Fruit fly (Drosophila melanogaster) ovary, adult (tissue): ENCODE measurements around the gene UQCR-14.

Source experiments
- CG17801 ChIP-seq: fragments of 200-800 bp; optimal IDR thresholded peaks from 2 replicates; lab custom pipeline; 2019; ENCODE audit warnings: missing biosample characterization, mild to moderate bottlenecking, missing genetic modification characterization, moderate library complexity; ENCODE audit not compliant: partially characterized antibody

The UQCR-14 gene

DNA sequence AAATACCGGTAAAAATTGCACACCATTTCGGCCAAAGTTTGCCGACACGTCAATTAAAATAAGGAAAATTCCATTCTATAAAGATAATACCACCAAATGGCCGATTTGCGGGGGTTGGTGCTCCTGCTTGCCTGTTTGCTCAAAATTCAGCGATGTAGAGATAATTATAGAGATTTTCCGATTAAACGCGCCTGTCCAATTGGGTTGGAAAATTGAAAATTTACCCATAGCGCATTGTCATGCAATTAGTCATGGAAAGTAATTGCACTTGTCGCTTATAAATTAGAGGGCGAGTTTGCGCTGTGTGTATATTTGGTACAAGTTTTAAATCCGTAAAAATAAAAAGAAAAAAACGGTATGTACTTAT lies 33.5 kb downstream of the UQCR-14 start:
- TF ChIP-seq CG17801 (GFP tag; lab: Kevin White, UChicago) = no peak

DNA sequence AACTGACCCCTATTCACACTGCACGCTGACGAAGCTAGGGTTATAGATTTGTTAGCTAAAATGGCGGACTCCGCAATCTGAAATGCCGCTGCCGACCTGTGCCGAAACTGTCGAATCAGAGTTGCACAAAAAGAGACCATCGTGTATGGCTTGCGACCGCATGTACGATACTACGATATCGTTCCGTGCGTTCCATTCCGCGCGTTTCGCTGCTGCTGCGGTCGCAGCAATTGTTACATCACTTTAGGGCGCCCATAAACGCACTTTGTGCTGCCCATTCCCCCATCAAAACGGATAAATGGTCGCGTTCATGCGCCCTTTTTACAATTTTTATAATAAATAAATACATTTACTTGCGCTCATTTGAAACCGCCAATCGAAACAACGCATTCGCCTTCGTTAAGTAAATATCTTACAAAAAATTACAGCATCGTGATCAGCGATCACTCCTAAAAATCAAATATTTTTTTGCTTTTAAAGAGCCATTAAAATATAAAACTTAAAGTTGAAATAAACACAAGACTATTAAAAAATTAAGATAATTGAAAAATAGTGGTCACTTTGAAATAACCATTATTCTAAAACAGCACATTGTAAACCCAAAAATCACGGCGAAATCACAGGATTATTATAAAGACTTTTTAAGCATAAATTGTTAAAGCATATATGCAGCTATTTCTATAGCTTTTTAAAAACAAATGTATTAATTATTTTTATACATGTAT lies 34.3 kb downstream of the UQCR-14 start, which contains the start of gene Cyp1:
Gene Cyp1 (minus strand): TSS at position 174 of the 725 bp plus-strand sequence.
- TF ChIP-seq CG17801 (GFP tag; lab: Kevin White, UChicago) = peak; percentile 31

- no peak for TF ChIP-seq CG17801 (GFP tag; lab: Kevin White, UChicago)
These were observed 34.9 kb downstream of the UQCR-14 start for dm6 chrX:16321037-16321436.

DNA sequence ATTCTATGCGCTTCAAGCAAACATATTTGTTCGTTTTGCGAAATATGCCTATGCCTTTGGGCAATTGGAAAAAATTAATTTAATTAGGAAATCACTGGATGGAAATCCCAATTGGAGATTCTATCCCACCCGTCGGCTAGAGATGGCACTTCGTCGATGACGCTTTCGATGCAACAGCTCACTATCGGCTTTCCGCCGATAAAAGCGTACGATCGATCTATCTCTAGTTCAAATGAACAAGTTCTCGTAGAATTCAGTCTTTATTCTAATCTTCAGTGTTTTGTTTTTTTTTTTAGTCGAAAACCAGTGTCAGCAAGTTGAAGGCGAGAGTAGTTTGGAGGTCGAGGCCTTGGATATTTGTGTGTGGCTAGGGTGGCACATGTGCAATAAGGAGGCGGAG lies 37.0 kb downstream of the UQCR-14 start, which contains the start of the genes CG9917 and CG32579:
Gene CG9917 (minus strand): TSS at position 169 of the 400 bp plus-strand sequence.
Gene CG32579 (plus strand): TSS at position 224 of the 400 bp plus-strand sequence.
- peak; percentile 27 for TF ChIP-seq CG17801 (GFP tag; lab: Kevin White, UChicago)

dm6 chrX:16323536-16323935 lies 37.4 kb downstream of the UQCR-14 start:
- no peak for TF ChIP-seq CG17801 (GFP tag; lab: Kevin White, UChicago)

DNA sequence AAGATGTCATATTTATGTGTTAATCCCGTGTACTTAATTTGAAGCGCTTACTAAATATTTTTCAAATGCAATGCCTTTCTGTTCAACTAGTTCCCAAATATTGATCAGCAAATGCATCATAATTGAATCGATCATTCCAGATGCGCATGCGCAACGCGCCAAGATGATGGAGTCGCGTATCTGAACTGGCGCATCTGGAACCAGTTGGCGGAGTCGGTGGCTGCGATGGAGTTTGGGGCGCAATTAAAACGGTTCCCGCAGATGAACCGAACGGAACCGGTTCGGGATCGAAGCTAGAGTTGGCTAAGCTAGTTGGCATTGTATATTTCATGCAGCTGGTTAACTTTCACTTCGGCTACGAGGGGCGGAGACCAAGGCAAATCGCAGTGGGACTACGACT lies 39.4 kb downstream of the UQCR-14 start, which contains the start of gene CalpC:
Gene CalpC (plus strand): TSS at position 292 of the 400 bp plus-strand sequence.
- no peak for TF ChIP-seq CG17801 (GFP tag; lab: Kevin White, UChicago)

DNA sequence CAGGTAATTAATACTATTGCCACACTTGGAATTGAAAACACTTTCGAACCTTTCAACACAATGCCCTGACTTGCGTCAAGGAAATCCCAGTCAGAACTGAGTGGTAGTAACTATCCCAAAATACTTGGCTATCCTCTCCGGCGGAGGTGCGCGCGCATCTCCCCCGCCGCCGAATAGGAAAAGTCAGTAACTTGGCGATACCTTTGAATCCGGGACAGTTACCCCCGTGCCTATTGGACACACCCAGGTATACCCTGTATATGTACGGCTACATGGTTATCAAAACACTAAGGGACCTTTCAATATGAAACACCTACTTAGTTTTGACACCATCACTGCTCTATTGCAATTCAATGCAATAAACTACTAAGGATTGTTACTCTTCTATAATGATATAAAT lies 44.6 kb downstream of the UQCR-14 start, which contains the start of gene CG9919:
Gene CG9919 (minus strand): TSS at position 101 of the 400 bp plus-strand sequence.
- no peak for TF ChIP-seq CG17801 (GFP tag; lab: Kevin White, UChicago)

DNA sequence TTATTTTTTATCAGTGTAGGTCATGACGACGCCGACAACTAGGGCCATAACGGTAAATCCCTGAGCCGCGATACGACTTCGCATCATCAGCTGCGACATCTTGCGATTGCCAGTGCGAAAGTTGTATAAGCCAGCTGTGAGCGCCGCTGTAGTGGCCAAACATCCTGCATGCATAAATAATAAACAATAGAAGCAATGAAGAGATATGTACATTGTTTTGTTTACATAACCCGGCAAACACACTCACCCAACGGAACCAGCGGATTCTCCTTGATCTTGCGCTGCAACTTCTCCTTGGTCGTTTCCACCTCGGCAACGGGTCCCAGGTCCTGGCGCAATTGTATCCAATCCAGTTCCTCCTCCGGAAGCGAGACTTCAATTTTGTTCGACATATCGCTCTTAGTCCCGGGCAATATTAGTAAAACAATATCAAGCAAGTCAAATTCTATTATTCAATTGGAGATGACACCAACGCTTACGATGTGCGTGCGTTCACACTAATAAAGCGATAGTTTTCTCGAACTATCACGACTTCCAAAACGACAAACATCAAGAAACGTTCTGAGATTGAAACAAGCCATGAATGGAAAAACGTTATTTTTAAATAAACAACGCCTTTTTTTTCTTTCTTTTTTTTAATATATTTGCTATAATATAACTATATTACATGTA lies 45.6 kb downstream of the UQCR-14 start:
- no peak for TF ChIP-seq CG17801 (GFP tag; lab: Kevin White, UChicago)

dm6 chrX:16332615-16333288 lies 46.7 kb downstream of the UQCR-14 start:
- peak; percentile 93 for TF ChIP-seq CG17801 (GFP tag; lab: Kevin White, UChicago)

DNA sequence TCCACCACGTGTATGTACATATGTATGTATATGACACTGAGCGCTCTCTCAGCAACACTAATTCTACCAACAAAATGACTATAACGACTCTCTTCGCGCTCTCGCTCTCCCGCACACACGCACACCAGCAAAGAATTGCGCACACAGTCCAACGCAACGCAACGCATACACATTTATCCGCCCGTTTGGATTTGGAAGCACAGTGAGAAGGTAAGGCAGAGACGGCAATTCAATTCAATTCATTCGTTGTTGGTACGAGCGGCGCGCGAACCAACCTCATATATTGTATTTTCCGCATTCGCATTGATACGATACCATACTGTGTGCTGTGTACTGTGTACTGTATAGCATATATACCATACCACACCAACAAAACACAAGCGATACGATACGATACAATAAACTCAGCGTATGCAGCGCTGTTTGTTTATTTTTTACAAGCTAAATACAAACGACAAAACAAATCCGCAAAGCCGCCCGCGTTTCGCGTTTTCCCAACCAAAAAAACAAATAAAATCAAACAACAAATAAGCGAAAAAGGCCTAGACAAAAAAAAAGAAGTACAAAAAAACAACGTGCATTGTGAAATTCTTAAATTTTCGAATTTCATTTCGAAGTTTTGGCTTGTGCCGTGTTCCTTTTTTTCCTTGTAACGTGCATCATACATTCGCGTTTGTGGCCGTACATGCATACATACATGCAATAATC lies 47.5 kb downstream of the UQCR-14 start, which contains the start of the genes CG9921 and Dsp1:
Gene CG9921 (minus strand): TSS at position 167 of the 708 bp plus-strand sequence.
Gene Dsp1 (plus strand): TSS at position 179 of the 708 bp plus-strand sequence.
- TF ChIP-seq CG17801 (GFP tag; lab: Kevin White, UChicago) = peak; percentile 55

dm6 chrX:16334251-16334860 lies 48.3 kb downstream of the UQCR-14 start:
- TF ChIP-seq CG17801 (GFP tag; lab: Kevin White, UChicago) = no peak

dm6 chrX:16335107-16335642 lies 49.1 kb downstream of the UQCR-14 start:
- TF ChIP-seq CG17801 (GFP tag; lab: Kevin White, UChicago) = peak; percentile 66
